Fruit fly (Drosophila melanogaster) whole organism: Measurements from ENCODE around the gene CG32277.

ENCODE experiments used
- CG8478 ChIP-seq: fragments of >200 bp; optimal IDR thresholded peaks from 2 replicates; lab custom pipeline; 2018; ENCODE audit warnings: inconsistent platforms
- pan ChIP-seq: fragments of >200 bp; optimal IDR thresholded peaks from 2 replicates; lab custom pipeline; 2017

DNA sequence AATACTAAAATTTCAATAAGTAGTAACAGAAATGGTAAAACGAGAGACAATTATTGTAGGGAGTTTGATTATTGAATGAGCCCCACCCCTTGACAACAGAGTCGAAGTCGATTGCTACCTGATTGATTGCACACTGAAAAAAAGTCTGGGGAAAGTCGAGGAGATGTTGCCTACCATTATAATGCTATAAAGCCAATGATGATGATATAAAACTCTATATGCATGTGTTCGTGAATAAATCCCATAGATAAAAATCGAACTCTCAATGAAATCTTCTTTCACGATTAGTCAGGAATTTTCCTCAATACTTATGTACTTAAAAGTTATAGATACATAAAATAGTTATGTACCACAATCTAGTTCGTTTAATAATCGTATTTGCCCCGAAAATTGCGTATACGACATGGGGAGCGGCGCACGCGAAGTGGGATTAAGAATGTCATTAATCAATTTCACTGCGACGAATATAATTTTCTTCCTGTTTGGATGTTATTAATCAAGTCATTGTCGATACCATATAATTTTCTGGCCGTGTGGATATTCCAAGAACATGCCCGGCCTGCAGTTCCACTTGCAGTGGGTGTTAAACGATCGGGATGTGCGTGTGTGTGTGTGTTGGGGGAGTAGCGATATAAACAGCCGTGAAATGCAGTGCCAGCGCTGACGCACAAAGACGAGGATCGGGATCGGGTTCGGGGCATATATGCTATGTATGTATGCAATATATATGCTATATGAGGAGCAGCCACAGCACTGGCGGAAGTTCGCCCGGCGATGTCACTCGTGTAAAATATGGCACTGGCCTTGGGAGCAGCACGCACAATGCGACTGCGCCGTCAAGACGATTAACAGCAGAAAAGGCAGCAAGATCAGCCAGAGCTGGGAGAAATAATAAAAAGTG is 39.2 kb upstream of the CG32277 start, which contains the start of gene CG12078:
- TF ChIP-seq pan (lab: Kevin White, UChicago): no peak
- no peak for TF ChIP-seq CG8478 (lab: Kevin White, UChicago)
